Fruit fly (Drosophila melanogaster): ENCODE results near the gene CG34250.

Gene CG34250

dm6 chr3L:17428779-17429178 is 47.2 kb upstream of the CG34250 start, which contains the start of gene Gorab (continued):
- peak; percentile 93 for TF ChIP-seq CG17361 (GFP tag; IDR thresholded peaks at IDR 0.05)
- no peak for TF ChIP-seq Opbp (GFP tag; IDR thresholded peaks at IDR 0.05; ENCODE audit: partially characterized antibody)
- TF ChIP-seq run (tag; optimal IDR thresholded peaks at IDR 0.05): no peak
- peak; percentile 40 for TF ChIP-seq NK7.1 (GFP tag; optimal IDR thresholded peaks at IDR 0.05)
- TF ChIP-seq vnd (GFP tag; IDR thresholded peaks at IDR 0.05; ENCODE audit: partially characterized antibody): no peak
- TF ChIP-seq Hsf (GFP tag; optimal IDR thresholded peaks at IDR 0.05): peak; percentile 93
- peak; percentile 91 for TF ChIP-seq CG18262 (tag; optimal IDR thresholded peaks at IDR 0.05)
- TF ChIP-seq CG17568 (GFP tag; optimal IDR thresholded peaks at IDR 0.05): peak; percentile 68
- TF ChIP-seq CG15269 (tag; optimal IDR thresholded peaks at IDR 0.05): peak; percentile 87
- TF ChIP-seq Hr3 (GFP tag; optimal IDR thresholded peaks at IDR 0.05): peak; percentile 91
- peak; percentile 66 for TF ChIP-seq Asciz (GFP tag; optimal IDR thresholded peaks at IDR 0.05)
- TF ChIP-seq bcd (GFP tag; optimal IDR thresholded peaks at IDR 0.05): peak; percentile 92
- TF ChIP-seq CG8089 (GFP tag; optimal IDR thresholded peaks at IDR 0.05): peak; percentile 59
- no peak for TF ChIP-seq CG12769 (tag; optimal IDR thresholded peaks at IDR 0.05)
- TF ChIP-seq CG6272 (GFP tag; IDR thresholded peaks at IDR 0.05): peak; percentile 95
- peak; percentile 89 for TF ChIP-seq mam (GFP tag; optimal IDR thresholded peaks at IDR 0.05)
- no peak for TF ChIP-seq Dfd (GFP tag; optimal IDR thresholded peaks at IDR 0.05)
- TF ChIP-seq D19B (GFP tag; optimal IDR thresholded peaks at IDR 0.05): peak; percentile 67
- TF ChIP-seq CG7357 (GFP tag; IDR thresholded peaks at IDR 0.05): peak; percentile 99
- no peak for TF ChIP-seq zf30C (GFP tag; optimal IDR thresholded peaks at IDR 0.05)
- peak; percentile 91 for TF ChIP-seq CG14050 (GFP tag; IDR thresholded peaks at IDR 0.05)
- peak; percentile 13 for TF ChIP-seq ac (GFP tag; optimal IDR thresholded peaks at IDR 0.05)
- TF ChIP-seq CG3726 (GFP tag; IDR thresholded peaks at IDR 0.05): peak; percentile 94; the same call in 2 of the 3 replicates
- no peak for TF ChIP-seq ash1 (GFP tag; optimal IDR thresholded peaks at IDR 0.05)
- TF ChIP-seq NFAT (GFP tag; IDR thresholded peaks at IDR 0.05): peak; percentile 93
- TF ChIP-seq PHDP (tag; optimal IDR thresholded peaks at IDR 0.05): peak; percentile 84
- peak; percentile 54 for TF ChIP-seq amos (GFP tag; IDR thresholded peaks at IDR 0.05; ENCODE audit: partially characterized antibody)
- TF ChIP-seq Ptx1 (GFP tag; IDR thresholded peaks at IDR 0.05): peak; percentile 98
- no peak for TF ChIP-seq HLHmδ (GFP tag; optimal IDR thresholded peaks at IDR 0.05)
- TF ChIP-seq CG7372 (GFP tag; IDR thresholded peaks at IDR 0.05): peak; percentile 95
- TF ChIP-seq Nf-YC (tag; optimal IDR thresholded peaks at IDR 0.05): peak; percentile 67
- peak; percentile 87 for TF ChIP-seq lab (GFP tag; optimal IDR thresholded peaks at IDR 0.05)
- peak; percentile 87 for TF ChIP-seq fd96Cb (tag; optimal IDR thresholded peaks at IDR 0.05)
- TF ChIP-seq CG30020 (tag; optimal IDR thresholded peaks at IDR 0.05): peak; percentile 87
- peak; percentile 79 for TF ChIP-seq unpg (GFP tag; optimal IDR thresholded peaks at IDR 0.05)
- peak; percentile 24 for TF ChIP-seq CG3163 (GFP tag; optimal IDR thresholded peaks at IDR 0.05)
- TF ChIP-seq Mrtf (GFP tag; IDR thresholded peaks at IDR 0.05): peak; percentile 93
- peak; percentile 45 for TF ChIP-seq gcm2 (GFP tag; optimal IDR thresholded peaks at IDR 0.05)
- peak; percentile 46 for TF ChIP-seq CG4328 (GFP tag; optimal IDR thresholded peaks at IDR 0.05)
- TF ChIP-seq Six4 (GFP tag; optimal IDR thresholded peaks at IDR 0.05): peak; percentile 78
- no peak for TF ChIP-seq CG1603 (tag; optimal IDR thresholded peaks at IDR 0.05)
- peak; percentile 79 for TF ChIP-seq CG4854 (GFP tag; optimal IDR thresholded peaks at IDR 0.05)
- TF ChIP-seq cato (GFP tag; optimal IDR thresholded peaks at IDR 0.05; ENCODE audit: borderline replicate concordance): peak; percentile 83
- TF ChIP-seq Xbp1 (GFP tag; optimal IDR thresholded peaks at IDR 0.05): peak; percentile 94
- peak; percentile 76 for TF ChIP-seq CG8944 (GFP tag; optimal IDR thresholded peaks at IDR 0.05)
- peak; percentile 90 for TF ChIP-seq gt (GFP tag; IDR thresholded peaks at IDR 0.05)
- no peak for TF ChIP-seq D (optimal IDR thresholded peaks at IDR 0.05)
- TF ChIP-seq D (GFP tag; optimal IDR thresholded peaks at IDR 0.05): peak; percentile 78
- no peak for TF ChIP-seq sna (GFP tag; IDR thresholded peaks at IDR 0.05; ENCODE audit: partially characterized antibody)
- TF ChIP-seq hbn (GFP tag; IDR thresholded peaks at IDR 0.05; ENCODE audit: partially characterized antibody): peak; percentile 57
- TF ChIP-seq CG9876 (GFP tag; optimal IDR thresholded peaks at IDR 0.05): peak; percentile 48
